Worm (Caenorhabditis elegans) whole organism, midembryonic: Measurements from ENCODE around the gene Y43F8C.15.
"Not testable (repeated sequence)": the region's sequence is repeated elsewhere in the genome, so short reads cannot be mapped to it uniquely, and the experiment has no call there.

Experiments
- T22C8.4 ChIP-seq: fragments of 200-800 bp; sonication (Bioruptor generic); IDR thresholded peaks from 2 replicates; pipeline ENCODE4 v1.3.6; 2022; ENCODE audit warnings: missing genetic modification characterization, missing compliant biosample characterization
- cog-1 ChIP-seq: sonication (generic microtip); optimal IDR thresholded peaks from 2 replicates; lab custom pipeline; 2016; ENCODE audit warnings: missing genetic modification characterization, missing compliant biosample characterization
- flt-1 ChIP-seq: fragments of 200-800 bp; sonication (Bioruptor generic); IDR thresholded peaks from 2 replicates; pipeline ENCODE4 v1.3.6; 2022; ENCODE audit warnings: missing genetic modification characterization, missing compliant biosample characterization
- klf-2 ChIP-seq: fragments of 200-800 bp; sonication (Bioruptor generic); conservative IDR thresholded peaks from 2 replicates; pipeline ENCODE4 v1.3.6; 2022; ENCODE audit warnings: missing genetic modification reagents, missing genetic modification characterization, missing compliant biosample characterization
- med-1 ChIP-seq: sonication (generic microtip); optimal IDR thresholded peaks from 2 replicates; lab custom pipeline; 2017; ENCODE audit warnings: missing genetic modification characterization, mild to moderate bottlenecking, missing compliant biosample characterization, antibody characterized with exemption, missing genetic modification reagents; ENCODE audit not compliant: insufficient read depth
- ref-1 ChIP-seq: fragments of 200-800 bp; sonication (Bioruptor generic); conservative IDR thresholded peaks from 2 replicates; pipeline ENCODE4 v1.3.6; 2022; ENCODE audit warnings: missing genetic modification reagents, missing genetic modification characterization, missing compliant biosample characterization
- tab-1 ChIP-seq: fragments of 200-800 bp; sonication (Bioruptor generic); IDR thresholded peaks from 2 replicates; pipeline ENCODE4 v1.3.6; 2022; ENCODE audit warnings: missing genetic modification characterization, missing compliant biosample characterization
- ztf-23 ChIP-seq: fragments of 200-800 bp; sonication (Bioruptor generic); IDR thresholded peaks from 2 replicates; pipeline ENCODE4 v1.3.6; 2022; ENCODE audit warnings: missing genetic modification reagents, missing genetic modification characterization, missing compliant biosample characterization
- ztf-29 ChIP-seq: fragments of 200-800 bp; sonication (Bioruptor generic); IDR thresholded peaks from 2 replicates; pipeline ENCODE4 v1.3.6; 2022; ENCODE audit warnings: missing genetic modification reagents, missing genetic modification characterization, missing compliant biosample characterization

Gene Y43F8C.15

DNA sequence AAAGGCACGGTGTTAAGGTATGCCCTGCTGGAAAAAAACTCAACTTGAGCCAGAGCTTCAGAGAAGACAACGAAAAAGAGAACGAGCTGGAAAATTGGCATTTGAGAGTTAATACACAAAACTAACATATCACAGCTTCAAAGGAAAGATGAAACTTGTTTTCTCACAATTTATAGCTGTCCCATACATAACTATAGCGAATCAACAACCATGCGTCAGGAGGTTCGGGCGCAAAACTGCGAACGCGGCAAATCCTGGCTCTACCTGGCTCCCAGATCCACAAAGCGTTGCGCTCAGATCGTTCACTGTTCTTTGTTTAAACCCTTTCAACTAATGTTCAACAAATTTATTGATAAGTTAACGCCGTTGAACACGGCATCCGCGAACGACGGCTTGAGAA is at the start of gene Y43F8C.15:
Gene Y43F8C.15 (minus strand): TSS at position 101 of the 400 bp plus-strand sequence.
- TF ChIP-seq med-1; ref-1 (GFP tag; lab: Robert Waterston, UW); tab-1 (GFP tag; lab: Robert Waterston, UW): not testable (repeated sequence)

DNA sequence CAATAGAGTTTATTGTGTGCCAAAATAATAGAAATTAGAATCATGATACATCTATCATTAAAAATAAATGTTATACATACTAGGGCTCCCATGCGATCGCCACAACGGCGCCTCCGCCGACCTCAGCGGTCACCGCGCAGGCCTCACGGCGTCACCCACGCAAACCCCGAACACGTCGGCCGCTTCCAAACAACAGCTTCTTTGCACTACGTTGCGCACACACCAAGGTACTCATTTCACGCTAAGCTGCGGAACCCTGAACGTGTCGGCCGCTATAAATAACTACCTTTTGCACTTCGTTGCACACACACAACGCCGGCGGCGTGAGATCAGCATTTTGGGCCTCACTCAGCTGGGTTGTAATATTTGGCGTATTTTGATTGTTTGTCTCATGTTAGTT is 48.9 kb upstream of the Y43F8C.15 start:
- no peak for TF ChIP-seq T22C8.4 (GFP tag; lab: Robert Waterston, UW)
- no peak for TF ChIP-seq cog-1 (tag; lab: Kevin White, UChicago)

ce11 chrV:19756253-19756652 is 45.8 kb upstream of the Y43F8C.15 start, which contains the start of gene W04E12.9:
Gene W04E12.9 (plus strand): TSS chrV:19756553.
- no peak for TF ChIP-seq ztf-29 (GFP tag; lab: Robert Waterston, UW)
- no peak for TF ChIP-seq klf-2 (GFP tag; lab: Robert Waterston, UW)
- TF ChIP-seq cog-1 (tag; lab: Kevin White, UChicago) = no peak
- TF ChIP-seq flt-1 (GFP tag; lab: Robert Waterston, UW) = no peak
- TF ChIP-seq tab-1 (GFP tag; lab: Robert Waterston, UW) = no peak
- TF ChIP-seq T22C8.4 (GFP tag; lab: Robert Waterston, UW) = no peak
- TF ChIP-seq ref-1 (GFP tag; lab: Robert Waterston, UW) = no peak
- no peak for TF ChIP-seq ztf-23 (GFP tag; lab: Robert Waterston, UW)
- TF ChIP-seq med-1 = no peak

- no peak for TF ChIP-seq flt-1 (GFP tag; lab: Robert Waterston, UW)
- no peak for TF ChIP-seq ztf-29 (GFP tag; lab: Robert Waterston, UW)
- no peak for TF ChIP-seq T22C8.4 (GFP tag; lab: Robert Waterston, UW)
- TF ChIP-seq klf-2 (GFP tag; lab: Robert Waterston, UW) = no peak
- TF ChIP-seq med-1 = no peak
- TF ChIP-seq tab-1 (GFP tag; lab: Robert Waterston, UW) = no peak
These were observed 44.8 kb upstream of the Y43F8C.15 start, which contains the start of gene clec-50 for ce11 chrV:19755260-19755659. Gene clec-50 (minus strand): TSS chrV:19755368.

ce11 chrV:19754331-19754730 is 43.9 kb upstream of the Y43F8C.15 start:
- TF ChIP-seq flt-1 (GFP tag; lab: Robert Waterston, UW) (no peak), T22C8.4 (GFP tag; lab: Robert Waterston, UW) (no peak), ztf-23 (GFP tag; lab: Robert Waterston, UW) (no peak), klf-2 (GFP tag; lab: Robert Waterston, UW) (no peak), cog-1 (tag; lab: Kevin White, UChicago) (no peak), med-1 (no peak), ztf-29 (GFP tag; lab: Robert Waterston, UW) (no peak), ref-1 (GFP tag; lab: Robert Waterston, UW) (no peak), tab-1 (GFP tag; lab: Robert Waterston, UW) (no peak)

- TF ChIP-seq ztf-23 (GFP tag; lab: Robert Waterston, UW) = no peak
- no peak for TF ChIP-seq ztf-29 (GFP tag; lab: Robert Waterston, UW)
- TF ChIP-seq T22C8.4 (GFP tag; lab: Robert Waterston, UW) = no peak
- TF ChIP-seq cog-1 (tag; lab: Kevin White, UChicago) = no peak
- no peak for TF ChIP-seq med-1
- no peak for TF ChIP-seq tab-1 (GFP tag; lab: Robert Waterston, UW)
- no peak for TF ChIP-seq flt-1 (GFP tag; lab: Robert Waterston, UW)
- TF ChIP-seq klf-2 (GFP tag; lab: Robert Waterston, UW) = no peak
- TF ChIP-seq ref-1 (GFP tag; lab: Robert Waterston, UW) = no peak
These were observed 42.5 kb upstream of the Y43F8C.15 start for ce11 chrV:19752879-19753278.

DNA sequence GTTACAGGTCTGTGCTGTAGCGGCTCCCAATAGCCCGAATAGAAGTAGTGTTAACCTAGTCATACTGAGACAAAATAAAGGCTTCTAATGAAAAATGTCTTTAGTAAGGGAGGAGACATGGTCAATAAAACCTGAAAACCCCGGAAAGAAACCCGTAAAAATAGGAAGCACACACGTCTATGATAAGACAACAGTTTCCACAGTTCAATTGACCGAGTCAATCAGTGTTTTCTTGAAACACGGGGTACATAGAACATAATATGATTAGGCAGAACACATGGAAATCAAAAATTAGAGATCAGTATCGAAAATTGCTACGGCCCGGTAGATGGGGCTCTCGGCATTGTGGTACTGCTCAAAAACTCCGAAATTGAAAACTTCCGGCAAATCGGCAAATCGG is 40.7 kb upstream of the Y43F8C.15 start, which contains the start of gene clec-49:
Gene clec-49 (minus strand): TSS at position 103 of the 400 bp plus-strand sequence.
- no peak for TF ChIP-seq tab-1 (GFP tag; lab: Robert Waterston, UW)
- no peak for TF ChIP-seq flt-1 (GFP tag; lab: Robert Waterston, UW)
- TF ChIP-seq ref-1 (GFP tag; lab: Robert Waterston, UW) = no peak
- no peak for TF ChIP-seq klf-2 (GFP tag; lab: Robert Waterston, UW)
- no peak for TF ChIP-seq T22C8.4 (GFP tag; lab: Robert Waterston, UW)
- no peak for TF ChIP-seq ztf-29 (GFP tag; lab: Robert Waterston, UW)
- no peak for TF ChIP-seq cog-1 (tag; lab: Kevin White, UChicago)
- TF ChIP-seq ztf-23 (GFP tag; lab: Robert Waterston, UW) = no peak
- no peak for TF ChIP-seq med-1

ce11 chrV:19747144-19747543 is 36.7 kb upstream of the Y43F8C.15 start:
- TF ChIP-seq tab-1 (GFP tag; lab: Robert Waterston, UW) (no peak), ztf-23 (GFP tag; lab: Robert Waterston, UW) (no peak), med-1 (no peak), flt-1 (GFP tag; lab: Robert Waterston, UW) (no peak)

- no peak for TF ChIP-seq ztf-23 (GFP tag; lab: Robert Waterston, UW)
- TF ChIP-seq ztf-29 (GFP tag; lab: Robert Waterston, UW) = no peak
- TF ChIP-seq klf-2 (GFP tag; lab: Robert Waterston, UW) = no peak
- TF ChIP-seq T22C8.4 (GFP tag; lab: Robert Waterston, UW) = no peak
- no peak for TF ChIP-seq med-1
- TF ChIP-seq cog-1 (tag; lab: Kevin White, UChicago) = no peak
- no peak for TF ChIP-seq tab-1 (GFP tag; lab: Robert Waterston, UW)
- no peak for TF ChIP-seq ref-1 (GFP tag; lab: Robert Waterston, UW)
- TF ChIP-seq flt-1 (GFP tag; lab: Robert Waterston, UW) = no peak
These were observed 35.4 kb upstream of the Y43F8C.15 start, which contains the start of gene W04E12.5 for ce11 chrV:19745852-19746251. Gene W04E12.5 (plus strand): TSS chrV:19746152.

ce11 chrV:19744210-19744609 is 33.8 kb upstream of the Y43F8C.15 start:
- TF ChIP-seq T22C8.4 (GFP tag; lab: Robert Waterston, UW) (peak; percentile 59; the same call in 1 of the 2 replicates), ztf-23 (GFP tag; lab: Robert Waterston, UW) (no peak), flt-1 (GFP tag; lab: Robert Waterston, UW) (no peak)
